Worm (Caenorhabditis elegans) whole organism, L4 larva: ENCODE measurements around the gene nac-3.

Source experiments
- F10B5.3 ChIP-seq: sonication (generic microtip); optimal IDR thresholded peaks from 2 replicates; lab custom pipeline; 2016; ENCODE audit warnings: mild to moderate bottlenecking, missing genetic modification characterization, missing compliant biosample characterization
- F26F4.8 ChIP-seq: fragments of 200-800 bp; sonication (Bioruptor generic); conservative IDR thresholded peaks from 2 replicates; pipeline ENCODE4 v1.3.6; 2022; ENCODE audit warnings: missing genetic modification characterization, missing compliant biosample characterization
- F37D6.2 ChIP-seq: sonication (generic microtip); optimal IDR thresholded peaks from 2 replicates; lab custom pipeline; 2016; ENCODE audit warnings: mild to moderate bottlenecking, missing genetic modification characterization, missing compliant biosample characterization
- F44E2.7 ChIP-seq: fragments of 200-800 bp; sonication (Bioruptor generic); IDR thresholded peaks from 2 replicates; pipeline ENCODE4 v2.1.2; 2022; ENCODE audit warnings: missing genetic modification characterization, missing compliant biosample characterization
- F49E8.2 ChIP-seq: sonication (generic microtip); optimal IDR thresholded peaks from 2 replicates; lab custom pipeline; 2016; ENCODE audit warnings: missing compliant biosample characterization, mild to moderate bottlenecking, missing genetic modification characterization, borderline replicate concordance
- R02D3.7 ChIP-seq: fragments of 150-350 bp; sonication (generic microtip); optimal IDR thresholded peaks from 3 replicates; lab custom pipeline; 2014; ENCODE audit warnings: missing biosample characterization, missing genetic modification characterization
- T20F7.1 ChIP-seq: fragments of 200-800 bp; sonication (Bioruptor generic); optimal IDR thresholded peaks from 2 replicates; lab custom pipeline; 2018; ENCODE audit warnings: mild to moderate bottlenecking, missing genetic modification characterization, missing compliant biosample characterization
- Y48G9A.11 ChIP-seq: fragments of 200-800 bp; sonication (Bioruptor generic); IDR thresholded peaks from 2 replicates; pipeline ENCODE4 v1.3.6; 2022; ENCODE audit warnings: missing genetic modification reagents, missing genetic modification characterization, missing compliant biosample characterization
- ZK337.2 ChIP-seq: fragments of 200-800 bp; sonication (Bioruptor generic); IDR thresholded peaks from 2 replicates; pipeline ENCODE4 v1.3.6; 2022; ENCODE audit warnings: missing genetic modification reagents, missing genetic modification characterization, missing compliant biosample characterization
- aha-1 ChIP-seq: fragments of 150-350 bp; peaks from one replicate; lab custom pipeline; 2014; ENCODE audit warnings: missing biosample characterization, missing genetic modification characterization
- ama-1 ChIP-seq: fragments of 150-350 bp; optimal IDR thresholded peaks from 2 replicates; lab custom pipeline; 2014; ENCODE audit warnings: inconsistent platforms, mixed read lengths
- ceh-20 ChIP-seq: fragments of 200-800 bp; sonication (Bioruptor generic); IDR thresholded peaks from 2 replicates; pipeline ENCODE4 v1.3.6; 2022; ENCODE audit warnings: missing genetic modification reagents, missing genetic modification characterization, missing compliant biosample characterization
- ceh-62 ChIP-seq: sonication (generic microtip); optimal IDR thresholded peaks from 2 replicates; lab custom pipeline; 2017; ENCODE audit warnings: missing biosample characterization, missing genetic modification characterization
- ceh-82 ChIP-seq: sonication (generic microtip); optimal IDR thresholded peaks from 2 replicates; lab custom pipeline; 2017; ENCODE audit warnings: missing biosample characterization, missing genetic modification characterization
- daf-12 ChIP-seq: fragments of 150-350 bp; optimal IDR thresholded peaks from 2 replicates; lab custom pipeline; 2014; ENCODE audit warnings: missing biosample characterization, missing genetic modification reagents, missing genetic modification characterization
- dmd-6 ChIP-seq: fragments of 200-800 bp; sonication (Bioruptor generic); IDR thresholded peaks from 2 replicates; pipeline ENCODE4 v1.3.6; 2022; ENCODE audit warnings: missing genetic modification reagents, missing genetic modification characterization, missing compliant biosample characterization
- dmd-9 ChIP-seq: fragments of 200-800 bp; sonication (Bioruptor generic); IDR thresholded peaks from 2 replicates; pipeline ENCODE4 v1.3.6; 2022; ENCODE audit warnings: missing genetic modification reagents, missing genetic modification characterization, missing compliant biosample characterization
- dpl-1 ChIP-seq: fragments of 150-350 bp; optimal IDR thresholded peaks from 2 replicates; lab custom pipeline; 2014; ENCODE audit warnings: missing biosample characterization, missing genetic modification reagents, missing genetic modification characterization
- dve-1 ChIP-seq: sonication (generic microtip); optimal IDR thresholded peaks from 2 replicates; lab custom pipeline; 2017; ENCODE audit warnings: antibody characterized with exemption, mild to moderate bottlenecking, missing genetic modification characterization, missing compliant biosample characterization; ENCODE audit not compliant: insufficient read depth
- egl-27 ChIP-seq: sonication (generic microtip); optimal IDR thresholded peaks from 3 replicates; lab custom pipeline; 2017; ENCODE audit warnings: missing biosample characterization, missing genetic modification reagents, missing genetic modification characterization
- egl-43 ChIP-seq: fragments of 200-800 bp; sonication (Bioruptor generic); IDR thresholded peaks from 2 replicates; pipeline ENCODE4 v1.3.6; 2022; ENCODE audit warnings: missing genetic modification reagents, missing genetic modification characterization, missing compliant biosample characterization
- gei-8 ChIP-seq: fragments of 200-800 bp; sonication (Bioruptor generic); optimal IDR thresholded peaks from 2 replicates; lab custom pipeline; 2018; ENCODE audit warnings: mild to moderate bottlenecking, missing genetic modification characterization, missing compliant biosample characterization
- hif-1 ChIP-seq, 2 experiments: sonication (generic microtip); optimal IDR thresholded peaks; 2 replicates each; lab custom pipeline; 2016 to 2017; ENCODE audit warnings: missing compliant biosample characterization in 2 of 2, missing genetic modification characterization in 2 of 2, missing genetic modification reagents in 2 of 2, missing genotype in 2 of 2, mild to moderate bottlenecking in 1 of 2
- hlh-11 ChIP-seq: fragments of 200-800 bp; sonication (Bioruptor generic); optimal IDR thresholded peaks from 2 replicates; lab custom pipeline; 2018; ENCODE audit warnings: mild to moderate bottlenecking, missing genetic modification characterization, missing compliant biosample characterization
- hlh-30 ChIP-seq: sonication (generic microtip); optimal IDR thresholded peaks from 2 replicates; lab custom pipeline; 2017; ENCODE audit warnings: antibody characterized with exemption, mild to moderate bottlenecking, missing genetic modification characterization, missing compliant biosample characterization; ENCODE audit not compliant: insufficient read depth
- hmg-1.1 ChIP-seq: fragments of 200-800 bp; sonication (Bioruptor generic); IDR thresholded peaks from 2 replicates; pipeline ENCODE4 v1.3.6; 2022; ENCODE audit warnings: missing genetic modification reagents, missing genetic modification characterization, missing compliant biosample characterization
- lim-7 ChIP-seq: fragments of 200-800 bp; sonication (Bioruptor generic); IDR thresholded peaks from 2 replicates; pipeline ENCODE4 v1.3.6; 2022; ENCODE audit warnings: missing genetic modification characterization, missing compliant biosample characterization
- lin-38 ChIP-seq: fragments of 200-800 bp; sonication (Bioruptor generic); IDR thresholded peaks from 2 replicates; pipeline ENCODE4 v1.3.6; 2022; ENCODE audit warnings: missing genetic modification reagents, missing genetic modification characterization, missing compliant biosample characterization
- lsy-2 ChIP-seq, 2 experiments: fragments of 150-350 bp in 1 of 2; sonication (generic microtip) in 1 of 2; optimal IDR thresholded peaks; 2 replicates each; lab custom pipeline; 2014 to 2017; ENCODE audit warnings: missing biosample characterization in 2 of 2, missing genetic modification characterization in 2 of 2
- madf-5 ChIP-seq, 2 experiments: fragments of 200-800 bp; sonication (Bioruptor generic); IDR thresholded peaks; 2 replicates each; pipeline ENCODE4 v1.3.6; 2022; ENCODE audit warnings: missing compliant biosample characterization in 2 of 2, missing genetic modification characterization in 2 of 2
- mdl-1 ChIP-seq, 2 experiments: fragments of 150-350 bp in 1 of 2; sonication (generic microtip) in 1 of 2; optimal IDR thresholded peaks; 2 replicates each; lab custom pipeline; 2014 to 2017; ENCODE audit warnings: missing biosample characterization in 2 of 2, missing genetic modification characterization in 2 of 2
- mdt-29 ChIP-seq: fragments of 200-800 bp; sonication (Bioruptor generic); IDR thresholded peaks from 2 replicates; pipeline ENCODE4 v1.3.6; 2022; ENCODE audit warnings: missing genetic modification reagents, missing genetic modification characterization, missing compliant biosample characterization
- mxl-3 ChIP-seq: fragments of 200-800 bp; sonication (Bioruptor generic); optimal IDR thresholded peaks from 2 replicates; lab custom pipeline; 2018; ENCODE audit warnings: mild to moderate bottlenecking, missing genetic modification characterization, missing compliant biosample characterization
- nhr-102 ChIP-seq: sonication (generic microtip); optimal IDR thresholded peaks from 2 replicates; lab custom pipeline; 2016; ENCODE audit warnings: mild to moderate bottlenecking, missing genetic modification characterization, moderate library complexity, missing compliant biosample characterization
- nhr-42 ChIP-seq: fragments of 200-800 bp; sonication (Bioruptor generic); IDR thresholded peaks from 2 replicates; pipeline ENCODE4 v1.3.6; 2022; ENCODE audit warnings: missing genetic modification characterization, missing compliant biosample characterization
- nhr-6 ChIP-seq: fragments of 150-350 bp; optimal IDR thresholded peaks from 2 replicates; lab custom pipeline; 2014; ENCODE audit warnings: missing biosample characterization, missing genetic modification characterization
- nhr-76 ChIP-seq: fragments of 150-350 bp; optimal IDR thresholded peaks from 2 replicates; lab custom pipeline; 2014; ENCODE audit warnings: missing biosample characterization, missing genetic modification characterization
- php-3 ChIP-seq: fragments of 200-800 bp; sonication (Bioruptor generic); IDR thresholded peaks from 2 replicates; pipeline ENCODE4 v1.3.6; 2022; ENCODE audit warnings: missing genetic modification reagents, missing genetic modification characterization, missing compliant biosample characterization
- saeg-2 ChIP-seq: fragments of 200-800 bp; sonication (Bioruptor generic); IDR thresholded peaks from 2 replicates; pipeline ENCODE4 v1.3.6; 2022; ENCODE audit warnings: missing genetic modification reagents, missing genetic modification characterization, missing compliant biosample characterization
- sdz-12 ChIP-seq: fragments of 200-800 bp; sonication (Bioruptor generic); optimal IDR thresholded peaks from 2 replicates; lab custom pipeline; 2018; ENCODE audit warnings: mild to moderate bottlenecking, missing genetic modification characterization, missing compliant biosample characterization
- snpc-1.2 ChIP-seq: fragments of 200-800 bp; sonication (Bioruptor generic); IDR thresholded peaks from 2 replicates; pipeline ENCODE4 v1.3.6; 2022; ENCODE audit warnings: missing genetic modification reagents, missing genetic modification characterization, missing compliant biosample characterization
- snpc-4 ChIP-seq: fragments of 150-350 bp; optimal IDR thresholded peaks from 2 replicates; lab custom pipeline; 2014; ENCODE audit warnings: missing biosample characterization, missing genetic modification characterization
- unc-62 ChIP-seq, 3 experiments: fragments of 150-350 bp in 1 of 3; sonication (generic microtip); optimal IDR thresholded peaks in 2 of 3; peaks in 1 of 3; 1 replicate in 1 of 3; 2 replicates in 2 of 3; lab custom pipeline; 2014 to 2017; ENCODE audit warnings: missing biosample characterization in 3 of 3, missing genetic modification characterization in 3 of 3, missing genetic modification reagents in 3 of 3, missing genotype in 1 of 3
- zag-1 ChIP-seq: fragments of 150-350 bp; optimal IDR thresholded peaks from 2 replicates; lab custom pipeline; 2014; ENCODE audit warnings: missing biosample characterization, missing genetic modification characterization
- zip-2 ChIP-seq: fragments of 150-350 bp; optimal IDR thresholded peaks from 2 replicates; lab custom pipeline; 2014; ENCODE audit warnings: missing biosample characterization, missing genetic modification characterization
- ztf-7 ChIP-seq: fragments of 150-350 bp; optimal IDR thresholded peaks from 2 replicates; lab custom pipeline; 2014; ENCODE audit warnings: missing biosample characterization, missing genetic modification characterization

nac-3 gene

ce11 chrIII:10136778-10137177, 15.8 kb upstream of the nac-3 start, which contains the start of gene ZK1128.7:
ZK1128.7 (plus strand) TSS chrIII:10137006.
- no peak for TF ChIP-seq zag-1 (tag; lab: Kevin White, UChicago)
- TF ChIP-seq F49E8.2 = no peak
- peak; percentile 89 for TF ChIP-seq aha-1 (tag; lab: Kevin White, UChicago)
- no peak for TF ChIP-seq mdl-1 (tag; optimal IDR thresholded peaks at IDR 0.05; lab: Kevin White, UChicago)
- TF ChIP-seq R02D3.7 (tag; lab: Kevin White, UChicago) = no peak
- TF ChIP-seq lsy-2 (tag; optimal IDR thresholded peaks at IDR 0.05; lab: Kevin White, UChicago) = peak in 1 of 2 experiments; percentile 28
- TF ChIP-seq hlh-30 (tag; lab: Kevin White, UChicago) = peak; percentile 8
- no peak for TF ChIP-seq F44E2.7 (GFP tag; lab: Robert Waterston, UW)
- TF ChIP-seq egl-27 (tag; lab: Kevin White, UChicago) = no peak
- TF ChIP-seq daf-12 (tag; lab: Kevin White, UChicago) = no peak
- TF ChIP-seq hmg-1.1 (GFP tag; lab: Robert Waterston, UW) = no peak
- TF ChIP-seq ceh-82 = no peak
- TF ChIP-seq mxl-3 (GFP tag; lab: Kevin White, UChicago) = peak; percentile 9
- no peak for TF ChIP-seq lin-38 (GFP tag; lab: Robert Waterston, UW)
- TF ChIP-seq unc-62 (GFP tag; optimal IDR thresholded peaks at IDR 0.05 in 1 of 2; lab: Kevin White, UChicago) = peak in 1 of 2 experiments; percentile 39
- no peak for TF ChIP-seq unc-62 (tag; optimal IDR thresholded peaks at IDR 0.05; lab: Kevin White, UChicago)
- peak; percentile 6 for TF ChIP-seq dve-1 (tag; lab: Kevin White, UChicago)
- no peak for TF ChIP-seq nhr-102 (tag; lab: Kevin White, UChicago)
- no peak for TF ChIP-seq ceh-62 (tag; lab: Kevin White, UChicago)
- no peak for TF ChIP-seq gei-8 (GFP tag; lab: Kevin White, UChicago)
- no peak for TF ChIP-seq dpl-1 (GFP tag; lab: Kevin White, UChicago)
- no peak for TF ChIP-seq nhr-76 (tag; lab: Kevin White, UChicago)
- TF ChIP-seq snpc-4 = no peak
- no peak for TF ChIP-seq lim-7 (GFP tag; lab: Robert Waterston, UW)
- TF ChIP-seq ztf-7 (tag; lab: Kevin White, UChicago) = no peak
- no peak for TF ChIP-seq hlh-11 (tag; lab: Kevin White, UChicago)
- no peak for TF ChIP-seq F37D6.2
- TF ChIP-seq php-3 (GFP tag; lab: Robert Waterston, UW) = no peak
- TF ChIP-seq egl-43 = no peak
- no peak for TF ChIP-seq F26F4.8 (GFP tag; lab: Robert Waterston, UW)
- no peak for TF ChIP-seq saeg-2 (GFP tag; lab: Robert Waterston, UW)
- no peak for TF ChIP-seq madf-5 (GFP tag; IDR thresholded peaks at IDR 0.05; lab: Robert Waterston, UW)
- TF ChIP-seq T20F7.1 (GFP tag; lab: Kevin White, UChicago) = no peak
- TF ChIP-seq zip-2 (tag; lab: Kevin White, UChicago) = no peak
- TF ChIP-seq nhr-6 (tag; lab: Kevin White, UChicago) = no peak
- no peak for TF ChIP-seq ama-1
- no peak for TF ChIP-seq nhr-42 (GFP tag; lab: Robert Waterston, UW)
- no peak for TF ChIP-seq Y48G9A.11 (GFP tag; lab: Robert Waterston, UW)
- TF ChIP-seq ceh-20 (GFP tag; lab: Robert Waterston, UW) = no peak
- no peak for TF ChIP-seq mdt-29
- TF ChIP-seq F10B5.3 (tag; lab: Kevin White, UChicago) = no peak
- TF ChIP-seq snpc-1.2 (GFP tag; lab: Robert Waterston, UW) = no peak
- no peak for TF ChIP-seq dmd-9 (GFP tag; lab: Robert Waterston, UW)
- TF ChIP-seq ZK337.2 = no peak
- no peak for TF ChIP-seq dmd-6 (GFP tag; lab: Robert Waterston, UW)
- TF ChIP-seq sdz-12 = no peak
- TF ChIP-seq hif-1 (tag; optimal IDR thresholded peaks at IDR 0.05; lab: Kevin White, UChicago) = peak in 1 of 2 experiments; percentile 27
